Worm (Caenorhabditis elegans): ENCODE measurements around the gene wdr-83.

- no peak for TF ChIP-seq tbx-2 (tag; optimal IDR thresholded peaks at IDR 0.05)
- TF ChIP-seq ceh-16 (tag; optimal IDR thresholded peaks at IDR 0.05) = no peak
- TF ChIP-seq pha-4 (tag; optimal IDR thresholded peaks at IDR 0.05) = peak; percentile 11
- TF ChIP-seq skn-1 (tag; optimal IDR thresholded peaks at IDR 0.05) = no peak
- TF ChIP-seq nfya-1 (tag; optimal IDR thresholded peaks at IDR 0.05; ENCODE audit: insufficient read depth) = no peak
- TF ChIP-seq elt-1 (tag; optimal IDR thresholded peaks at IDR 0.05) = no peak
- TF ChIP-seq nhr-11 (tag; optimal IDR thresholded peaks at IDR 0.05) = no peak
Observed at ce11 chrII:5022381-5022855, 9.1 kb downstream of the wdr-83 start, which contains the start of the genes nsy-1 and F59A6.13.

All from whole organism, L3 larva.